Fruit fly (Drosophila melanogaster) Kc167 (cell line): ENCODE measurements around the gene CG42833.

Source experiments
- Myc ChIP-seq: fragments of >200 bp; optimal IDR thresholded peaks from 2 replicates; lab custom pipeline; 2017; ENCODE audit warnings: missing external identifiers
- Sin3A ChIP-seq: fragments of >200 bp; optimal IDR thresholded peaks from 2 replicates; lab custom pipeline; 2018; ENCODE audit warnings: missing external identifiers
- h ChIP-seq: fragments of >200 bp; optimal IDR thresholded peaks from 3 replicates; lab custom pipeline; 2018; ENCODE audit warnings: missing external identifiers
- insv ChIP-seq: fragments of >200 bp; optimal IDR thresholded peaks from 3 replicates; lab custom pipeline; 2018; ENCODE audit warnings: missing external identifiers
- psq ChIP-seq: fragments of >200 bp; optimal IDR thresholded peaks from 2 replicates; lab custom pipeline; 2017; ENCODE audit warnings: missing external identifiers
- ttk ChIP-seq: sonication (Bioruptor generic); optimal IDR thresholded peaks from 2 replicates; lab custom pipeline; 2017; ENCODE audit warnings: missing external identifiers

DNA sequence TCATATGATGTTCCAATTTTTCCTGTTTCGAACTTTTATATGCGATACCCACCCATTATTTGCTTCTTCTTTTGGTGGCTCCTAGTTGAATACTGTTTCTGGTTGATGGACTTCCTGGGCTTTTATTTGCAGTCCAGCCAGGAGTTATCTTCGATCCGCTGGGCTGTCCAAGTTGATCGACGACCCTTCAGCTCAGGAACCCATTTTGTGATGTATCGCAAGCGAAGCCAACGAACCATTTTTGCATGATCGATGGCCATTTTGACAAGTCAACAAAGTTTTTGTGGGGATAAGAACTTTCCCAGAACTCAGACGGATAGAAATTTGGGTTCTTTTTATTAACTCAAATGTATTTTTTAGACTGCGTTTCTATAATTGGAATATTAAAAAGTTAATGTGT, 6.1 kb downstream of the CG42833 start, which contains the start of gene CG7290:
- TF ChIP-seq Myc (lab: Kevin White, UChicago) (no peak), insv (lab: Kevin White, UChicago) (no peak), Sin3A (lab: Kevin White, UChicago) (no peak), psq (no peak), h (no peak), ttk (lab: Kevin White, UChicago) (no peak)
